Worm (Caenorhabditis elegans): ENCODE data around the gene C33F10.12.

The C33F10.12 gene

ce11 chrII:4818780-4819179 is 18.8 kb downstream of the C33F10.12 start:
- TF ChIP-seq unc-98 (GFP tag; IDR thresholded peaks at IDR 0.05) (no peak), ets-5 (GFP tag; IDR thresholded peaks at IDR 0.05) (no peak), lir-3 (tag; optimal IDR thresholded peaks at IDR 0.05; ENCODE audit: poor library complexity) (no peak), C34B4.2 (tag; optimal IDR thresholded peaks at IDR 0.05) (no peak), alr-1 (tag; optimal IDR thresholded peaks at IDR 0.05; ENCODE audit: borderline replicate concordance) (no peak), elt-3 (tag; optimal IDR thresholded peaks at IDR 0.05) (no peak), fkh-8 (tag; optimal IDR thresholded peaks at IDR 0.05) (no peak), vab-15 (tag; optimal IDR thresholded peaks at IDR 0.05) (no peak), efl-3 (GFP tag; optimal IDR thresholded peaks at IDR 0.05) (no peak), Y116A8C.19 (tag; optimal IDR thresholded peaks at IDR 0.05; ENCODE audit: borderline replicate concordance) (no peak)

DNA sequence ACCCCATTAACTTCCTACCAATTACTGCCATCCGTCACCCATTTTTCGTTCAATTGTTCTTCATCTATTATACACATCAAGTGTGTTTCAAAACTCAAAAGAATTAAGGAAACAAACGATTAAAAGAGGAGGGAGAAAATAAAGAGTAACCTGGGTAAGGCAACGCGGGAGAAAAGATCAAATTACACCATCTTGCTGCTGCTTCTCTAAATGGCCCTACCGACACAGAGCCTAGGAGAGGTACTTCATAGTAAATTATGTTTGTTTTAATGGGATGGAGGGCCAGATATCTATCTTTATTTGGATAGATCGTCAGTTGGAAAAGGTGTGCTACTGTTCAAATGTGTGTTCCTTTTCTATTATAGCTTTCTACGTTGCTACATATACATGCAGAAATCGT is 22.2 kb downstream of the C33F10.12 start:
- TF ChIP-seq efl-1 (optimal IDR thresholded peaks at IDR 0.05) (no peak), efl-1 (GFP tag; optimal IDR thresholded peaks at IDR 0.05 in 1 of 2) (peak in 1 of 2 experiments; percentile 29), unc-130 (tag; optimal IDR thresholded peaks at IDR 0.05) (no peak), C16A3.4 (tag; optimal IDR thresholded peaks at IDR 0.05) (no peak), mdl-1 (tag; optimal IDR thresholded peaks at IDR 0.05) (no peak)

DNA sequence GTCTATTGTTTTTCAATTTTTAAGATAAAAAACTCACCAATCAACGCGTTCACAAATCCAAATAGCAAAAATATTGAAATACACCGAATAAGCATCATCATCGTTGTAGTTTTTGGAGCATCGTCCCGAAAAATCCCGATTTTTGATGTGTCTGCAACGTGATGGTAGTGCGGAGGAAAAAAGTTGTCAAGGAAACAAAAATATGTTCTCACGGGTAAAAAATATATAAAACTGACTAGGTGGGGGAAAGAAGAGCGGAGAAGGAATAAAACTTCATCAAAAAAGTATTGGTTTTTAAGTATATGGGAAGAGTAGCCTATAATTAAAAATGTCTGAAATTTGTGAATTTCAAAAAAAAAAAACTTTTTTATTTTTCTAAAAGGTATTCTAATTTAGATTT is 25.6 kb downstream of the C33F10.12 start, which contains the start of gene rig-6:
Gene rig-6 (minus strand): TSS at position 101 of the 400 bp plus-strand sequence.
- TF ChIP-seq F16B12.6 (tag; optimal IDR thresholded peaks at IDR 0.05) (no peak), skn-1 (tag; optimal IDR thresholded peaks at IDR 0.05) (no peak), sox-4 (tag; optimal IDR thresholded peaks at IDR 0.05) (no peak), pqm-1 (tag; optimal IDR thresholded peaks at IDR 0.05) (no peak), fkh-4 (tag; optimal IDR thresholded peaks at IDR 0.05; ENCODE audit: borderline replicate concordance) (no peak), ceh-90 (tag; optimal IDR thresholded peaks at IDR 0.05) (no peak), nhr-28 (tag; optimal IDR thresholded peaks at IDR 0.05) (no peak), lir-3 (tag; optimal IDR thresholded peaks at IDR 0.05; ENCODE audit: poor library complexity) (no peak), mab-9 (GFP tag; IDR thresholded peaks at IDR 0.05) (no peak), vab-15 (tag; optimal IDR thresholded peaks at IDR 0.05) (no peak)

DNA sequence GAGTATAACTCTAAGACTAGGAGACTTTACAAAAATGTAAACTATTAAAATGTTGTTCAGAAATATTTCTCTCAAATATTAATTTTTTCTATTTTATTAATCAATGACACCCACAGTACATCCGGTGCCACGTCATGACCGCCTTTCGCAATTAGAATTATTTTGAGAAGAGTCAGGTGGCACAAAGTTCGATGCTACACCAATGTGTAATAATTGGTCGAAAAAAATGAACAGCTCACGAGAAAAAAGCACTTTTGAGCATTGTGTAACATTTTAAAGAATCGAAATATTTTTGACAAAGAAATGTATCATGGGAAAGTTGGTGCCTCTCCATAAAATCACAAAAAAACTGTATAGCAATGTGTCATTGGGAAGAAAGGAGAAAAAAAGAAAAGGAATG is 30.8 kb downstream of the C33F10.12 start:
- TF ChIP-seq nhr-20 (tag; optimal IDR thresholded peaks at IDR 0.05): no peak
- no peak for TF ChIP-seq elt-2 (tag; optimal IDR thresholded peaks at IDR 0.05)
- no peak for TF ChIP-seq snu-23 (GFP tag; optimal IDR thresholded peaks at IDR 0.05)
- TF ChIP-seq lin-39 (tag; optimal IDR thresholded peaks at IDR 0.05): no peak
- TF ChIP-seq rnt-1 (tag; optimal IDR thresholded peaks at IDR 0.05): peak; percentile 56
- TF ChIP-seq lin-14 (GFP tag; optimal IDR thresholded peaks at IDR 0.05): peak; percentile 55
- no peak for TF ChIP-seq irx-1 (tag; optimal IDR thresholded peaks at IDR 0.05)
- no peak for TF ChIP-seq efl-3 (GFP tag; optimal IDR thresholded peaks at IDR 0.05)
- no peak for TF ChIP-seq dsc-1 (tag; optimal IDR thresholded peaks at IDR 0.05)
- peak; percentile 32 for TF ChIP-seq nhr-71 (tag; optimal IDR thresholded peaks at IDR 0.05)
- TF ChIP-seq aly-2 (tag; optimal IDR thresholded peaks at IDR 0.05): no peak
- TF ChIP-seq nhr-11 (tag; optimal IDR thresholded peaks at IDR 0.05): no peak
- TF ChIP-seq alr-1 (tag; optimal IDR thresholded peaks at IDR 0.05; ENCODE audit: borderline replicate concordance): no peak
- TF ChIP-seq jun-1 (tag; optimal IDR thresholded peaks at IDR 0.05): no peak
- TF ChIP-seq efl-1 (optimal IDR thresholded peaks at IDR 0.05): no peak
- no peak for TF ChIP-seq efl-1 (GFP tag; optimal IDR thresholded peaks at IDR 0.05 in 1 of 2)
- TF ChIP-seq pax-3 (tag; optimal IDR thresholded peaks at IDR 0.05): no peak
- TF ChIP-seq nhr-28 (tag; optimal IDR thresholded peaks at IDR 0.05): no peak
- no peak for TF ChIP-seq mab-9 (GFP tag; IDR thresholded peaks at IDR 0.05)
- TF ChIP-seq swsn-7 (tag; optimal IDR thresholded peaks at IDR 0.05): no peak
- TF ChIP-seq lsy-2 (tag; optimal IDR thresholded peaks at IDR 0.05): no peak
- no peak for TF ChIP-seq vab-15 (tag; optimal IDR thresholded peaks at IDR 0.05)
- TF ChIP-seq nhr-76 (tag; optimal IDR thresholded peaks at IDR 0.05): no peak
- TF ChIP-seq skn-1 (tag; optimal IDR thresholded peaks at IDR 0.05): no peak
- no peak for TF ChIP-seq nhr-85 (tag)

Data from whole organism, L1 larva.